Comparison of ENCODE assay signal across 4 worm cellular contexts in the genomic region with DNA sequence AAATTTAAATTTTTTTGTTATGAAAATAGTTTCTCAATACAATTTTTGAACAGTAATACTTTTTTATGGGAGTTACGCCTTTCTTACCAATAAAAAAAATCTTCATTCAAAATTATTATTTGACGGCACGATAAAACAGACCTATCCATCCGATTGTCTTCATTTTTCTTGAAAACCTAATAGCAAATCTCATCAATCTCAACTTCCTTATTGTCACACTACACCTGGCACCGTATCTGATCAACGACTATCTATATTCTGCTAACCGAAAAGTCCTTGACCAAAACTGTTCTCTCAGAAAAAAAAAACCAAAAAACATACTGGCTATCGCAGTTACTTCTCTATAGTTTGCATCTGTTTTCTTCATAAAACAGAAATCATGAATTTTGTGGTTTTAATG.
A peak's percentile ranks its signal among the peaks of the same experiment; 100 is the strongest.
TF ChIP-seq lines count a peak whose summit lies in the region.

No protein-coding gene starts in this region.

TF ChIP-seq in whole organism, L1 larva, 84 proteins besides CTCF, POLR2A, EP300 and RAD21:
- TF ChIP-seq nhr-77 (tag; optimal IDR thresholded peaks at IDR 0.05; lab: Kevin White, UChicago) (no peak), nhr-71 (tag; optimal IDR thresholded peaks at IDR 0.05; lab: Kevin White, UChicago) (no peak), lin-14 (GFP tag; optimal IDR thresholded peaks at IDR 0.05; lab: Kevin White, UChicago) (peak; percentile 19), nhr-20 (tag; optimal IDR thresholded peaks at IDR 0.05; lab: Kevin White, UChicago) (peak; percentile 16), blmp-1 (tag; optimal IDR thresholded peaks at IDR 0.05; lab: Kevin White, UChicago) (peak; percentile 22), nhr-85 (tag; lab: Kevin White, UChicago) (peak; percentile 82)

TF ChIP-seq in whole organism, L2 larva, 48 proteins besides CTCF, POLR2A, EP300 and RAD21:
- no peak for TF ChIP-seq aly-2 (tag; optimal IDR thresholded peaks at IDR 0.05; lab: Kevin White, UChicago)
- TF ChIP-seq sma-9 (GFP tag; optimal IDR thresholded peaks at IDR 0.05; lab: Kevin White, UChicago), result peak; percentile 24
- no peak for TF ChIP-seq sma-9 (tag; optimal IDR thresholded peaks at IDR 0.05; lab: Kevin White, UChicago)

TF ChIP-seq in whole organism, L3 larva, 47 proteins besides CTCF, POLR2A, EP300 and RAD21:
- peak; percentile 56 for TF ChIP-seq nhr-23 (tag; optimal IDR thresholded peaks at IDR 0.05; lab: Kevin White, UChicago)
- TF ChIP-seq nhr-28 (tag; optimal IDR thresholded peaks at IDR 0.05; lab: Kevin White, UChicago), result no peak
- TF ChIP-seq nhr-43 (tag; optimal IDR thresholded peaks at IDR 0.05; lab: Kevin White, UChicago; ENCODE audit: poor library complexity, severe bottlenecking), result peak; percentile 20
- no peak for TF ChIP-seq mdl-1 (tag; optimal IDR thresholded peaks at IDR 0.05; lab: Kevin White, UChicago)
- TF ChIP-seq eor-1 (tag; optimal IDR thresholded peaks at IDR 0.05; lab: Kevin White, UChicago), result no peak
- no peak for TF ChIP-seq fkh-2 (tag; optimal IDR thresholded peaks at IDR 0.05; lab: Kevin White, UChicago)
- peak; percentile 44 for TF ChIP-seq elt-1 (tag; optimal IDR thresholded peaks at IDR 0.05; lab: Kevin White, UChicago)
- TF ChIP-seq ZK546.5 (tag; optimal IDR thresholded peaks at IDR 0.05; lab: Kevin White, UChicago), result no peak
- TF ChIP-seq nhr-77 (tag; optimal IDR thresholded peaks at IDR 0.05; lab: Kevin White, UChicago), result no peak
- no peak for TF ChIP-seq daf-12 (tag; optimal IDR thresholded peaks at IDR 0.05; lab: Kevin White, UChicago)
- TF ChIP-seq lsy-12 (tag; optimal IDR thresholded peaks at IDR 0.05; lab: Kevin White, UChicago), result no peak
- no peak for TF ChIP-seq nhr-76 (tag; optimal IDR thresholded peaks at IDR 0.05; lab: Kevin White, UChicago)
- TF ChIP-seq nhr-67 (tag; optimal IDR thresholded peaks at IDR 0.05; lab: Kevin White, UChicago), result no peak
- no peak for TF ChIP-seq sea-2 (GFP tag; optimal IDR thresholded peaks at IDR 0.05; lab: Kevin White, UChicago)
- TF ChIP-seq pha-4 (tag; optimal IDR thresholded peaks at IDR 0.05; lab: Kevin White, UChicago), result no peak
- TF ChIP-seq ceh-16 (tag; optimal IDR thresholded peaks at IDR 0.05; lab: Kevin White, UChicago), result no peak
- TF ChIP-seq ceh-28 (tag; optimal IDR thresholded peaks at IDR 0.05; lab: Kevin White, UChicago), result no peak

TF ChIP-seq in whole organism, L4 larva, 104 proteins besides CTCF, POLR2A, EP300 and RAD21:
- peak in 1 of 2 experiments; percentile 97 for TF ChIP-seq unc-62 (GFP tag; optimal IDR thresholded peaks at IDR 0.05 in 1 of 2; lab: Kevin White, UChicago)
- TF ChIP-seq unc-62 (tag; optimal IDR thresholded peaks at IDR 0.05; lab: Kevin White, UChicago), result no peak
- TF ChIP-seq aha-1 (tag; lab: Kevin White, UChicago), result peak; percentile 89
- TF ChIP-seq saeg-2 (GFP tag; IDR thresholded peaks at IDR 0.05; lab: Robert Waterston, UW), result no peak
